Worm (Caenorhabditis elegans) whole organism, L3 larva: ENCODE measurements around the gene R07B1.11.

Source experiments
- ceh-82 ChIP-seq: fragments of 150-350 bp; optimal IDR thresholded peaks from 2 replicates; lab custom pipeline; 2014; ENCODE audit warnings: missing biosample characterization, missing genetic modification characterization
- elt-1 ChIP-seq: fragments of 150-350 bp; optimal IDR thresholded peaks from 2 replicates; lab custom pipeline; 2014; ENCODE audit warnings: missing biosample characterization, missing genetic modification characterization
- elt-2 ChIP-seq: sonication (generic microtip); optimal IDR thresholded peaks from 2 replicates; lab custom pipeline; 2016; ENCODE audit warnings: missing genetic modification reagents, mild to moderate bottlenecking, missing genetic modification characterization, missing compliant biosample characterization
- fos-1 ChIP-seq: fragments of 150-350 bp; optimal IDR thresholded peaks from 2 replicates; lab custom pipeline; 2014; ENCODE audit warnings: missing biosample characterization, missing genetic modification characterization
- lin-39 ChIP-seq: fragments of 150-350 bp; optimal IDR thresholded peaks from 2 replicates; lab custom pipeline; 2018; ENCODE audit warnings: missing biosample characterization, missing genetic modification reagents, missing genetic modification characterization
- nhr-12 ChIP-seq: fragments of 150-350 bp; optimal IDR thresholded peaks from 2 replicates; lab custom pipeline; 2014; ENCODE audit warnings: missing biosample characterization, missing genetic modification characterization
- pqm-1 ChIP-seq: fragments of 150-350 bp; optimal IDR thresholded peaks from 2 replicates; lab custom pipeline; 2017; ENCODE audit warnings: missing biosample characterization, missing genetic modification characterization, inconsistent platforms
- snpc-4 ChIP-seq: fragments of 150-350 bp; optimal IDR thresholded peaks from 2 replicates; lab custom pipeline; 2014; ENCODE audit warnings: missing biosample characterization, missing genetic modification characterization
- zag-1 ChIP-seq: fragments of 150-350 bp; optimal IDR thresholded peaks from 2 replicates; lab custom pipeline; 2014; ENCODE audit warnings: missing biosample characterization, missing genetic modification characterization
- ztf-4 ChIP-seq: fragments of 150-350 bp; optimal IDR thresholded peaks from 2 replicates; lab custom pipeline; 2014; ENCODE audit warnings: missing biosample characterization, missing genetic modification characterization

DNA sequence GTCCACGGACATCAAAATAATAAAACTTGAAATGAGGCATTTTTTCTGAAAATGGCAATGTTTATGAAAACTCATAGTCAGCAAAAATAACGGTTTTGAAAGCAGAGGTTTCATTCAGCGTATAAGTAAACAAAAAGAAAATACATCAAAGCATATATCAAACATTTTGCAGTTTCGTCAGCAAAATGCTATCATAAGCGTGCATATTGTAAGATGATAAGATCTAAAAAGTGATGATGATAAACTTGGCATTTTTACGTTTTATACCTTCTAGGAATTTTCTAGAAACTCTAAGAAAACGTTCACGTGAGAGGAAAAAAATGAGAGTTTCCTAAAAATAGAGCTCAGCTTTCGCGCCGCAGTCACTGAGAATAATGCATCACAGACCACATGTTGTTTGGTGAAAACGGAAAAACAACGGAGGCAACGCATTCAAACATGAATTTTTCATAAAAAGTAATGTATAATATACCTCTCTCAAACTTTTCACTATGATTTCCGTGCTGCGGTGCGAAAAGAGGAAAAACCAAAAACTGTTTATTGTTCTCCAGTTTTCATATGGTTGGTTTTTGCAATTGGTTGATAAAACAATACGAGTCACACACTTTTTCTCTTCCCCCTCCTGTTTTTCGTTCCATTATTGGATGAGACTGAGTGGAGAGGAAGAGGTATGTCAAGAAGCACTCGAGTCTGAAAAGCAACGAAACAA, 6.4 kb downstream of the R07B1.11 start, which contains the start of the genes gst-36 and R07B1.5:
- no peak for TF ChIP-seq zag-1 (tag; lab: Kevin White, UChicago)
- no peak for TF ChIP-seq ztf-4 (tag; lab: Kevin White, UChicago)
- TF ChIP-seq pqm-1 (tag; lab: Kevin White, UChicago) = peak; percentile 47
- peak; percentile 0 for TF ChIP-seq fos-1 (tag; lab: Kevin White, UChicago)
- TF ChIP-seq elt-2 (tag; lab: Kevin White, UChicago) = peak; percentile 80
- TF ChIP-seq lin-39 (tag; lab: Kevin White, UChicago) = no peak
- no peak for TF ChIP-seq snpc-4 (tag; lab: Kevin White, UChicago)
- TF ChIP-seq nhr-12 = no peak
- TF ChIP-seq elt-1 = no peak
- no peak for TF ChIP-seq ceh-82
